Worm (Caenorhabditis elegans) whole organism, L4 larva: Measurements from ENCODE around the gene bgal-1.

Source experiments
- Y5F2A.4 ChIP-seq: fragments of 200-800 bp; sonication (Bioruptor generic); optimal IDR thresholded peaks from 2 replicates; lab custom pipeline; 2018; ENCODE audit warnings: mild to moderate bottlenecking, missing genetic modification characterization, missing compliant biosample characterization
- egl-27 ChIP-seq: sonication (generic microtip); optimal IDR thresholded peaks from 3 replicates; lab custom pipeline; 2017; ENCODE audit warnings: missing biosample characterization, missing genetic modification reagents, missing genetic modification characterization
- lin-39 ChIP-seq: fragments of 150-350 bp; optimal IDR thresholded peaks from 2 replicates; lab custom pipeline; 2014; ENCODE audit warnings: missing biosample characterization, missing genetic modification reagents, missing genetic modification characterization
- lsy-2 ChIP-seq, 2 experiments: fragments of 150-350 bp in 1 of 2; sonication (generic microtip) in 1 of 2; optimal IDR thresholded peaks; 2 replicates each; lab custom pipeline; 2014 to 2017; ENCODE audit warnings: missing biosample characterization in 2 of 2, missing genetic modification characterization in 2 of 2
- madf-5 ChIP-seq, 2 experiments: fragments of 200-800 bp; sonication (Bioruptor generic); IDR thresholded peaks; 2 replicates each; pipeline ENCODE4 v1.3.6; 2022; ENCODE audit warnings: missing compliant biosample characterization in 2 of 2, missing genetic modification characterization in 2 of 2
- nhr-28 ChIP-seq: fragments of 150-350 bp; optimal IDR thresholded peaks from 2 replicates; lab custom pipeline; 2014; ENCODE audit warnings: missing biosample characterization, missing genetic modification characterization
- nhr-6 ChIP-seq: fragments of 150-350 bp; optimal IDR thresholded peaks from 2 replicates; lab custom pipeline; 2014; ENCODE audit warnings: missing biosample characterization, missing genetic modification characterization

DNA sequence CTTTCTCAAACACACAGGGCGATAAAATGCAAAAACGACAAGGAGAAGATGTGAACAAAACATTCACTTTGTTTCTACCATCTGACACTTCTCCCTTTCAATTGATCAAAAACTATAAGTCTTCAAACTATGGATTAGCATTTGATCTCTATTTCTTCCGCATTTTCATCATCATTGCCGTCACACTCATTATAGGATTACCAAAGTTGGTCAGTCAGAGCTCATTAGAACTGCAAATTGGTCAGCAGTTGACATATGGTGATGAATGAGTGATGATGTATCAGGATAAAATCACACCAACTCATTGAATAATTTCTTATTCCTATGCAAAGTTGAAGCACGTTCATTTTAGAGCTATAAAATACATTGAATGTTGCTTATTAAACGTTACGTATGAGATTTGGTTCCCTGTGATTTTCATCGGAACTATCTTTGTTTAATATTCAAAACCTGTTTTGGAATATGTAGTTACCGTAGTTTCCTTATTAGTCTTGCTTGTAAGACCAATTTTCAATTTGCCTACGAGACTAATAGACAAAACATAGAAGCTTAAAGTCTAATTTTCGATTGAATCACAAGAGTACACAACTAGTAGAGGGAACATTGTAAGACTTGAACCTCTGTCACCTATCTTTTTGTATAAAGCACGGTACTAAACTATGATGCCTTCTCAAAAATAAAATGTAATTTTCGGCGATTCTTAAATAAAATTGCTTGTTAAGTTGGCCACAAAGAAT, 16.2 kb downstream of the bgal-1 start:
- TF ChIP-seq nhr-6 (tag; lab: Kevin White, UChicago) (no peak), lsy-2 (tag; optimal IDR thresholded peaks at IDR 0.05; lab: Kevin White, UChicago) (no peak), egl-27 (tag; lab: Kevin White, UChicago) (no peak), nhr-28 (no peak), Y5F2A.4 (GFP tag; lab: Kevin White, UChicago) (no peak), lin-39 (no peak), madf-5 (GFP tag; IDR thresholded peaks at IDR 0.05; lab: Robert Waterston, UW) (no peak)
